Worm (Caenorhabditis elegans): Measurements from ENCODE around the gene T27E9.6.

Gene T27E9.6

DNA sequence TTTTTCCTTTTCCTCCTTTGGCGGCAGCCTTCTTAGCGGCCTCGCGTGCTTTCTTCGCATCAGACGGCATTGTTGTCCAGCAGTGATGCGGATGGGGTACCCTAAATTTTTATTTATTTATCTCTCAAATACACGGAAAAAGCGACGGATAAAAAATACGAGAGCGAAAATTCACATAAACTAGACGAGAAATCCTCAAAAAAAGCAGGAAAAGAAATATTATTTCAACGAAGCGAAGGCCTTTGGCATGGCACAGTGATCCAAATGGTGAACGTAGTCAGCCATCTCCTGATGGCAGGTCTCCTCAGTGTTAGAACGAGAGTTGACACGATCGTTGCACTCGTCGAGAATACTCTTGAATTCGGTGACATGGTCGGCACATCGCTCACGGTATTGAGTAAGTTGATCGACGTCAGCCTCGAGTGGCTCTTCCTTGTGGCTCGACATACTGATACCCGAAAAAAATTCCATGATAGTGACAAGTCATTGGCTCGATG lies 14.4 kb downstream of the T27E9.6 start, which contains the start of the genes abcf-2 and T27E9.2:
abcf-2 (minus strand) TSS at position 101 of the 497 bp plus-strand sequence.
T27E9.2 (minus strand) TSS at position 447 of the 497 bp plus-strand sequence.
- TF ChIP-seq R02D3.7 (tag; optimal IDR thresholded peaks at IDR 0.05) (no peak), nhr-43 (tag; optimal IDR thresholded peaks at IDR 0.05; ENCODE audit: poor library complexity, severe bottlenecking) (no peak), egl-5 (tag; optimal IDR thresholded peaks at IDR 0.05) (no peak), lsy-12 (tag; optimal IDR thresholded peaks at IDR 0.05) (no peak), ztf-4 (tag; optimal IDR thresholded peaks at IDR 0.05) (no peak), ama-1 (optimal IDR thresholded peaks at IDR 0.05) (no peak), nhr-11 (tag; optimal IDR thresholded peaks at IDR 0.05) (no peak), mml-1 (tag; optimal IDR thresholded peaks at IDR 0.05) (no peak), daf-12 (tag; optimal IDR thresholded peaks at IDR 0.05) (no peak), nhr-28 (tag; optimal IDR thresholded peaks at IDR 0.05) (no peak), ZK546.5 (tag; optimal IDR thresholded peaks at IDR 0.05) (no peak), hmg-11 (tag; optimal IDR thresholded peaks at IDR 0.05) (no peak), nfya-1 (tag; optimal IDR thresholded peaks at IDR 0.05; ENCODE audit: insufficient read depth) (no peak), nhr-237 (tag; optimal IDR thresholded peaks at IDR 0.05) (no peak), jun-1 (tag; optimal IDR thresholded peaks at IDR 0.05) (no peak), zag-1 (tag; optimal IDR thresholded peaks at IDR 0.05) (no peak), elt-2 (tag; optimal IDR thresholded peaks at IDR 0.05) (no peak), lin-15B (tag; optimal IDR thresholded peaks at IDR 0.05) (no peak), nhr-67 (tag; optimal IDR thresholded peaks at IDR 0.05) (no peak)

DNA sequence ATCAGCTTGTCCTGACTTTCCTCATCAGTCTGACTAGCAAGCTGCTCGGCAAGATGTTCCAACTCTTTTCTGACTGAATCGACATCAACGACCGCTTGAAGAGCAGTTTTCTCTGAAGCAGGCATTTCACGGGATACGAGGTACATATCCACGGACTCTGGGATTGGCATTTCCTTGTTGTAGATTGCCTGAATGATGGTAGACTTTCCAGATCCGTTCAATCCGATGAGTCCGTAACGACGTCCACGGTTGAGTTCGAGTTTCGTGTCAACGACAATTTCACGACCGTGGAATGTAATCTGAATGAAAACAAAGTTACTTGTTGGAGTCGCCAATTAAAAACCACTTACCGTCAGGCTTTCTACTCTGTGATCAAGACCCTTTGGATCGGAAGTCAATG lies 15.0 kb downstream of the T27E9.6 start:
- no peak for TF ChIP-seq nhr-23 (tag; optimal IDR thresholded peaks at IDR 0.05)
- TF ChIP-seq fos-1 (tag; optimal IDR thresholded peaks at IDR 0.05) = no peak

- TF ChIP-seq elt-3 (tag; optimal IDR thresholded peaks at IDR 0.05) = no peak
Measured at ce11 chrIII:13458978-13459596, 17.5 kb downstream of the T27E9.6 start, which contains the start of gene tag-164. TSS of gene tag-164 (plus strand) at chrIII:13459546.

DNA sequence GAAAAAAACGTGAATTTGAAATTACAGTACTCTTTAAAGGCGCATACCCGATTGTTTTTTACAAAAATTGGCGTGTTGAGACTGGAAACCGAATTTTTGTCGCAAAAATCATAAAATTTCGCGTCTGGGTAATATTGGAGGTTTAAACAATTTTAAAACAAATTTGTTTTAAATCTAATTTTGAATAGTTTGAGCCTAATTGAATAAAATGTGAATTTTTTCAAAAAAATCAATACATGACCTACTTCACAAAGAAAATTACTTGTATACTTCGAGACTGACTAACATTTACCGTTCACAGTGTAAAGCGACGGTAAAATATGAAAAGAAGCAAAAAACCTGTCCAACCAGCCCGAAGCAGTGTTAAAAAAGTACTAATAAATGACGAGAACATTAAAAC lies 19.3 kb downstream of the T27E9.6 start:
- TF ChIP-seq ama-1 (optimal IDR thresholded peaks at IDR 0.05) (peak; percentile 7), nhr-23 (tag; optimal IDR thresholded peaks at IDR 0.05) (peak; percentile 5), ceh-28 (tag; optimal IDR thresholded peaks at IDR 0.05) (peak; percentile 58), ceh-9 (tag; optimal IDR thresholded peaks at IDR 0.05) (no peak), ztf-11 (tag; optimal IDR thresholded peaks at IDR 0.05) (no peak)

DNA sequence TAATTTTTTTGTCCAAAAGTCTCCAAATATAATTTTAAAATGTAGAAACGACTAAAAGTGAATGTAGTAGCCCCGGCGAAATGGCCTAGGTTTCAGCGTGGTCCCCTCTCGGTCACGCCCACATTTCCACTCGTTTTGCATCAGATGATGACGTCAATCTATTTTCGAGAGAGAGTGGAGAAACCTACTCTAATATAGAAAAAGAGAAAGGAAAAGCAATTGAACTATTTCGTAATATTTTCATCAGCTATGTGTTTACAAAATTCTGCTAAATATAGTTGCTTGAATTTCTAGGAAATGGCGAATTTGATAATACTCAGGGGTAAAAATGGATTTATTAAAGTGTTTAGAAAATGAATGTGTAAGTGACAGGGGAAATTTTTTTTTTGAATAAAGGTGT lies 20.8 kb downstream of the T27E9.6 start:
- TF ChIP-seq ceh-9 (tag; optimal IDR thresholded peaks at IDR 0.05) = no peak
- TF ChIP-seq nhr-28 (tag; optimal IDR thresholded peaks at IDR 0.05) = no peak
- peak; percentile 51 for TF ChIP-seq nfya-1 (tag; optimal IDR thresholded peaks at IDR 0.05; ENCODE audit: insufficient read depth)
- no peak for TF ChIP-seq elt-2 (tag; optimal IDR thresholded peaks at IDR 0.05)
- TF ChIP-seq lin-39 (tag; optimal IDR thresholded peaks at IDR 0.05) = peak; percentile 0
- TF ChIP-seq egl-27 (tag; optimal IDR thresholded peaks at IDR 0.05) = no peak
- TF ChIP-seq snpc-4 (tag; optimal IDR thresholded peaks at IDR 0.05) = no peak
- TF ChIP-seq hmg-11 (tag; optimal IDR thresholded peaks at IDR 0.05) = peak; percentile 3
- TF ChIP-seq unc-39 (tag; optimal IDR thresholded peaks at IDR 0.05) = no peak
- TF ChIP-seq nhr-11 (tag; optimal IDR thresholded peaks at IDR 0.05) = no peak
- no peak for TF ChIP-seq ztf-4 (tag; optimal IDR thresholded peaks at IDR 0.05)
- TF ChIP-seq sea-2 (GFP tag; optimal IDR thresholded peaks at IDR 0.05) = no peak
- TF ChIP-seq ztf-11 (tag; optimal IDR thresholded peaks at IDR 0.05) = no peak
- peak; percentile 34 for TF ChIP-seq fkh-10 (GFP tag; optimal IDR thresholded peaks at IDR 0.05)
- TF ChIP-seq jun-1 (tag; optimal IDR thresholded peaks at IDR 0.05) = no peak
- TF ChIP-seq nhr-43 (tag; optimal IDR thresholded peaks at IDR 0.05; ENCODE audit: poor library complexity, severe bottlenecking) = no peak
- TF ChIP-seq mml-1 (tag; optimal IDR thresholded peaks at IDR 0.05) = no peak
- TF ChIP-seq elt-3 (tag; optimal IDR thresholded peaks at IDR 0.05) = no peak
- no peak for TF ChIP-seq nhr-77 (tag; optimal IDR thresholded peaks at IDR 0.05)
- TF ChIP-seq lin-15B (tag; optimal IDR thresholded peaks at IDR 0.05) = peak; percentile 47
- TF ChIP-seq pha-4 (tag; optimal IDR thresholded peaks at IDR 0.05) = peak; percentile 47
- no peak for TF ChIP-seq fos-1 (tag; optimal IDR thresholded peaks at IDR 0.05)
- TF ChIP-seq nhr-23 (tag; optimal IDR thresholded peaks at IDR 0.05) = no peak
